Worm (Caenorhabditis elegans): Measurements from ENCODE around the gene nhr-66.

nhr-66 gene

ce11 chrIV:8183313-8183712 lies 53.1 kb downstream of the nhr-66 start (continued):
- TF ChIP-seq fkh-2 (tag; optimal IDR thresholded peaks at IDR 0.05) (no peak), elt-3 (tag; optimal IDR thresholded peaks at IDR 0.05) (no peak), fkh-10 (GFP tag; optimal IDR thresholded peaks at IDR 0.05) (peak; percentile 68), elt-1 (tag; optimal IDR thresholded peaks at IDR 0.05) (no peak)

ce11 chrIV:8182566-8182965 lies 53.8 kb downstream of the nhr-66 start:
- no peak for TF ChIP-seq unc-39 (tag; optimal IDR thresholded peaks at IDR 0.05)
- TF ChIP-seq jun-1 (tag; optimal IDR thresholded peaks at IDR 0.05) = no peak
- TF ChIP-seq fkh-2 (tag; optimal IDR thresholded peaks at IDR 0.05) = no peak
- TF ChIP-seq tbx-2 (tag; optimal IDR thresholded peaks at IDR 0.05) = no peak
- TF ChIP-seq lin-39 (tag; optimal IDR thresholded peaks at IDR 0.05) = peak; percentile 26
- TF ChIP-seq nhr-23 (tag; optimal IDR thresholded peaks at IDR 0.05) = no peak
- TF ChIP-seq nhr-28 (tag; optimal IDR thresholded peaks at IDR 0.05) = no peak
- no peak for TF ChIP-seq nfya-1 (tag; optimal IDR thresholded peaks at IDR 0.05; ENCODE audit: insufficient read depth)
- TF ChIP-seq mdl-1 (tag; optimal IDR thresholded peaks at IDR 0.05) = no peak
- no peak for TF ChIP-seq pqm-1 (tag; optimal IDR thresholded peaks at IDR 0.05)
- TF ChIP-seq lsy-12 (tag; optimal IDR thresholded peaks at IDR 0.05) = peak; percentile 15
- no peak for TF ChIP-seq nhr-76 (tag; optimal IDR thresholded peaks at IDR 0.05)

ce11 chrIV:8181404-8181803 lies 55.0 kb downstream of the nhr-66 start:
- peak; percentile 80 for TF ChIP-seq fkh-10 (GFP tag; optimal IDR thresholded peaks at IDR 0.05)
- peak; percentile 27 for TF ChIP-seq nfya-1 (tag; optimal IDR thresholded peaks at IDR 0.05; ENCODE audit: insufficient read depth)
- TF ChIP-seq nhr-11 (tag; optimal IDR thresholded peaks at IDR 0.05) = no peak
- TF ChIP-seq skn-1 (tag; optimal IDR thresholded peaks at IDR 0.05) = no peak
